Worm (Caenorhabditis elegans) whole organism, L1 larva: ENCODE data around the gene nsph-1.1.

Experiments used
- C04F5.9 ChIP-seq: sonication (generic microtip); optimal IDR thresholded peaks from 2 replicates; lab custom pipeline; 2016; ENCODE audit warnings: missing genetic modification characterization, missing compliant biosample characterization
- C16A3.4 ChIP-seq: fragments of 150-350 bp; optimal IDR thresholded peaks from 2 replicates; lab custom pipeline; 2014; ENCODE audit warnings: missing biosample characterization, missing genetic modification characterization
- C34B4.2 ChIP-seq: sonication (generic microtip); optimal IDR thresholded peaks from 2 replicates; lab custom pipeline; 2017; ENCODE audit warnings: mild to moderate bottlenecking, missing genetic modification characterization, missing compliant biosample characterization
- F16B12.6 ChIP-seq: fragments of 150-350 bp; optimal IDR thresholded peaks from 2 replicates; lab custom pipeline; 2014; ENCODE audit warnings: missing biosample characterization, missing genetic modification characterization
- aha-1 ChIP-seq: fragments of 150-350 bp; optimal IDR thresholded peaks from 2 replicates; lab custom pipeline; 2014; ENCODE audit warnings: missing biosample characterization, missing genetic modification characterization
- aly-2 ChIP-seq: fragments of 150-350 bp; optimal IDR thresholded peaks from 2 replicates; lab custom pipeline; 2014; ENCODE audit warnings: missing biosample characterization, missing genetic modification characterization
- ama-1 ChIP-seq: fragments of 150-350 bp; optimal IDR thresholded peaks from 2 replicates; lab custom pipeline; 2014
- blmp-1 ChIP-seq: fragments of 150-350 bp; optimal IDR thresholded peaks from 2 replicates; lab custom pipeline; 2014; ENCODE audit warnings: missing biosample characterization, missing genetic modification characterization
- ceh-63 ChIP-seq: fragments of 200-800 bp; sonication (Bioruptor generic); optimal IDR thresholded peaks from 2 replicates; lab custom pipeline; 2018; ENCODE audit warnings: mild to moderate bottlenecking, missing genetic modification characterization, missing compliant biosample characterization
- ceh-8 ChIP-seq: fragments of 200-800 bp; sonication (Bioruptor generic); optimal IDR thresholded peaks from 2 replicates; lab custom pipeline; 2018; ENCODE audit warnings: mild to moderate bottlenecking, missing genetic modification characterization, moderate library complexity, missing compliant biosample characterization
- ceh-88 ChIP-seq: fragments of 200-800 bp; sonication (Bioruptor generic); IDR thresholded peaks from 2 replicates; pipeline ENCODE4 v1.3.6; 2022; ENCODE audit warnings: missing genetic modification characterization, missing compliant biosample characterization
- ceh-90 ChIP-seq: sonication (generic microtip); optimal IDR thresholded peaks from 2 replicates; lab custom pipeline; 2016; ENCODE audit warnings: missing genetic modification characterization, missing compliant biosample characterization
- ces-1 ChIP-seq: fragments of 150-350 bp; optimal IDR thresholded peaks from 2 replicates; lab custom pipeline; 2014; ENCODE audit warnings: missing biosample characterization, missing genetic modification reagents, missing genetic modification characterization
- dsc-1 ChIP-seq: sonication (generic microtip); optimal IDR thresholded peaks from 2 replicates; lab custom pipeline; 2016; ENCODE audit warnings: mild to moderate bottlenecking, missing genetic modification characterization, missing compliant biosample characterization
- efl-1 ChIP-seq, 4 experiments: fragments of 150-350 bp; optimal IDR thresholded peaks in 3 of 4; peaks in 1 of 4; 1 replicate in 1 of 4; 2 replicates in 3 of 4; lab custom pipeline; 2014; ENCODE audit warnings: missing biosample characterization in 2 of 4, missing genetic modification characterization in 2 of 4, missing genetic modification reagents in 2 of 4
- efl-3 ChIP-seq: fragments of 200-800 bp; sonication (Bioruptor generic); optimal IDR thresholded peaks from 2 replicates; lab custom pipeline; 2018; ENCODE audit warnings: mild to moderate bottlenecking, missing genetic modification characterization, missing compliant biosample characterization
- egl-27 ChIP-seq, 2 experiments: fragments of 150-350 bp in 1 of 2; sonication (generic microtip); optimal IDR thresholded peaks; 3 replicates each; lab custom pipeline; 2017 to 2018; ENCODE audit warnings: missing biosample characterization in 2 of 2, missing genetic modification characterization in 2 of 2, missing genetic modification reagents in 2 of 2
- elt-3 ChIP-seq, 6 experiments: fragments of 150-350 bp in 1 of 6; sonication (generic microtip); optimal IDR thresholded peaks; 2 replicates each; lab custom pipeline; 2017 to 2018; ENCODE audit warnings: missing biosample characterization in 6 of 6, missing genetic modification characterization in 6 of 6, inconsistent platforms in 1 of 6
- ets-5 ChIP-seq: fragments of 200-800 bp; sonication (Bioruptor generic); IDR thresholded peaks from 2 replicates; pipeline ENCODE4 v1.3.6; 2022; ENCODE audit warnings: missing genetic modification characterization, missing compliant biosample characterization
- fos-1 ChIP-seq: fragments of 150-350 bp; optimal IDR thresholded peaks from 2 replicates; lab custom pipeline; 2014; ENCODE audit warnings: missing biosample characterization, missing genetic modification characterization
- grh-1 ChIP-seq: fragments of 200-800 bp; sonication (Bioruptor generic); IDR thresholded peaks from 2 replicates; pipeline ENCODE4 v1.3.6; 2022; ENCODE audit warnings: missing genetic modification reagents, missing genetic modification characterization, missing compliant biosample characterization
- isw-1 ChIP-seq: fragments of 200-800 bp; sonication (Bioruptor generic); IDR thresholded peaks from 2 replicates; pipeline ENCODE4 v1.3.6; 2022; ENCODE audit warnings: missing genetic modification characterization, missing compliant biosample characterization
- lin-13 ChIP-seq: fragments of 150-350 bp; optimal IDR thresholded peaks from 2 replicates; lab custom pipeline; 2014; ENCODE audit warnings: missing biosample characterization, missing genetic modification reagents, missing genetic modification characterization
- lin-14 ChIP-seq: fragments of 200-800 bp; sonication (Bioruptor generic); optimal IDR thresholded peaks from 2 replicates; lab custom pipeline; 2018; ENCODE audit warnings: mild to moderate bottlenecking, missing genetic modification characterization, moderate library complexity, missing compliant biosample characterization
- lin-15B ChIP-seq: fragments of 150-350 bp; sonication (generic microtip); optimal IDR thresholded peaks from 3 replicates; lab custom pipeline; 2014; ENCODE audit warnings: missing biosample characterization, missing genetic modification characterization
- mab-9 ChIP-seq: fragments of 200-800 bp; sonication (Bioruptor generic); IDR thresholded peaks from 2 replicates; pipeline ENCODE4 v1.3.6; 2022; ENCODE audit warnings: missing genetic modification reagents, missing genetic modification characterization, missing compliant biosample characterization
- mdl-1 ChIP-seq, 2 experiments: fragments of 150-350 bp; optimal IDR thresholded peaks; 2 replicates each; lab custom pipeline; 2014 to 2017; ENCODE audit warnings: missing biosample characterization in 2 of 2, missing genetic modification characterization in 2 of 2, inconsistent platforms in 1 of 2
- mep-1 ChIP-seq: fragments of 150-350 bp; optimal IDR thresholded peaks from 2 replicates; lab custom pipeline; 2014; ENCODE audit warnings: missing biosample characterization, missing genetic modification characterization
- nhr-11 ChIP-seq: fragments of 150-350 bp; optimal IDR thresholded peaks from 2 replicates; lab custom pipeline; 2014; ENCODE audit warnings: missing biosample characterization, missing genetic modification characterization
- nhr-19 ChIP-seq: fragments of 200-800 bp; sonication (Bioruptor generic); conservative IDR thresholded peaks from 2 replicates; pipeline ENCODE4 v1.3.6; 2022; ENCODE audit warnings: missing genetic modification characterization, missing compliant biosample characterization
- nhr-20 ChIP-seq: sonication (generic microtip); optimal IDR thresholded peaks from 2 replicates; lab custom pipeline; 2016; ENCODE audit warnings: mild to moderate bottlenecking, missing genetic modification characterization, missing compliant biosample characterization
- nhr-237 ChIP-seq: fragments of 150-350 bp; optimal IDR thresholded peaks from 2 replicates; lab custom pipeline; 2014; ENCODE audit warnings: missing biosample characterization, missing genetic modification characterization
- nhr-28 ChIP-seq: fragments of 150-350 bp; optimal IDR thresholded peaks from 2 replicates; lab custom pipeline; 2014; ENCODE audit warnings: missing biosample characterization, missing genetic modification characterization
- nhr-47 ChIP-seq: sonication (generic microtip); optimal IDR thresholded peaks from 2 replicates; lab custom pipeline; 2016; ENCODE audit warnings: mild to moderate bottlenecking, missing genetic modification characterization, moderate library complexity, missing compliant biosample characterization
- nhr-85 ChIP-seq: sonication (generic microtip); peaks from one replicate; lab custom pipeline; 2016; ENCODE audit warnings: missing genetic modification characterization, inconsistent platforms, missing compliant biosample characterization
- nhr-90 ChIP-seq: sonication (generic microtip); optimal IDR thresholded peaks from 2 replicates; lab custom pipeline; 2016; ENCODE audit warnings: mild to moderate bottlenecking, missing genetic modification characterization, missing compliant biosample characterization; ENCODE audit not compliant: poor library complexity
- pag-3 ChIP-seq: sonication (generic microtip); optimal IDR thresholded peaks from 2 replicates; lab custom pipeline; 2017; ENCODE audit warnings: missing genetic modification characterization, mild to moderate bottlenecking, missing compliant biosample characterization, antibody characterized with exemption, borderline replicate concordance; ENCODE audit not compliant: insufficient read depth
- pax-3 ChIP-seq: fragments of 200-800 bp; sonication (Bioruptor generic); optimal IDR thresholded peaks from 2 replicates; lab custom pipeline; 2018; ENCODE audit warnings: mild to moderate bottlenecking, missing genetic modification characterization, moderate library complexity, missing compliant biosample characterization
- rnt-1 ChIP-seq: sonication (generic microtip); optimal IDR thresholded peaks from 2 replicates; lab custom pipeline; 2016; ENCODE audit warnings: mild to moderate bottlenecking, missing genetic modification characterization, moderate library complexity, missing compliant biosample characterization
- snu-23 ChIP-seq: sonication (generic microtip); optimal IDR thresholded peaks from 2 replicates; lab custom pipeline; 2016; ENCODE audit warnings: missing genetic modification characterization, missing compliant biosample characterization
- sup-37 ChIP-seq: fragments of 200-800 bp; sonication (Bioruptor generic); optimal IDR thresholded peaks from 2 replicates; lab custom pipeline; 2018; ENCODE audit warnings: mild to moderate bottlenecking, missing genetic modification characterization, missing compliant biosample characterization
- tbx-2 ChIP-seq: sonication (generic microtip); optimal IDR thresholded peaks from 2 replicates; lab custom pipeline; 2016; ENCODE audit warnings: missing genetic modification characterization, missing compliant biosample characterization
- tlp-1 ChIP-seq: fragments of 150-350 bp; optimal IDR thresholded peaks from 2 replicates; lab custom pipeline; 2014; ENCODE audit warnings: missing biosample characterization, missing genetic modification characterization
- unc-30 ChIP-seq: sonication (generic microtip); optimal IDR thresholded peaks from 2 replicates; lab custom pipeline; 2017; ENCODE audit warnings: missing biosample characterization, missing genetic modification characterization
- unc-86 ChIP-seq: sonication (generic microtip); optimal IDR thresholded peaks from 2 replicates; lab custom pipeline; 2016; ENCODE audit warnings: missing genetic modification characterization, missing compliant biosample characterization
- unc-98 ChIP-seq: fragments of 200-800 bp; sonication (Bioruptor generic); IDR thresholded peaks from 2 replicates; pipeline ENCODE4 v1.3.6; 2022; ENCODE audit warnings: missing genetic modification characterization, missing compliant biosample characterization
- zip-4 ChIP-seq: fragments of 200-800 bp; sonication (Bioruptor generic); optimal IDR thresholded peaks from 2 replicates; lab custom pipeline; 2018; ENCODE audit warnings: mild to moderate bottlenecking, missing genetic modification characterization, moderate library complexity, missing compliant biosample characterization
- ztf-11 ChIP-seq, 2 experiments: sonication (generic microtip); optimal IDR thresholded peaks; 2 replicates each; lab custom pipeline; 2016 to 2017; ENCODE audit warnings: missing genetic modification characterization in 2 of 2, missing biosample characterization in 1 of 2, missing compliant biosample characterization in 1 of 2

The nsph-1.1 gene

ce11 chrII:8763367-8763766, 3.2 kb upstream of the nsph-1.1 start:
- TF ChIP-seq snu-23 (GFP tag; lab: Kevin White, UChicago) = no peak
- TF ChIP-seq ets-5 (GFP tag; lab: Robert Waterston, UW) = no peak
- no peak for TF ChIP-seq efl-1 (optimal IDR thresholded peaks at IDR 0.05; lab: Kevin White, UChicago)
- TF ChIP-seq efl-1 (GFP tag; optimal IDR thresholded peaks at IDR 0.05 in 1 of 2; lab: Kevin White, UChicago) = peak in 1 of 2 experiments; percentile 44
- TF ChIP-seq, all 84 proteins: peak for 1

DNA sequence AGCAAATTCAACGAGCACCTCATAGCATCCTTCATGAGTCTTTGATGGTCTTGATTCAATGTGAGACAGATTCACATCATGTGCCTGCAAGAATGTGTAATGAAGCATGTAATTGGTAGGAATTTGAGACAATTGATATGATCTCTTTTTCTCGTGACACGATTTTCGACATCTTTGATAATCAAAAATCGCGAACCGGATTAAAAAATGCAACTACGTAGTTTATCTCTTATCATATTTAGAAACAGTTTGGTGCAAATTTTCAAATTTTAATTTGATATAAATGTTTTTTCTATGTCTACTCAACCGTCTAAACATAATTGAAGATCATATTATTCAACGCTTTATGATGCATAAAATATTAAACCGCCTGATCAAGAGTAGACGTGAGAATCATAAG, 2.2 kb upstream of the nsph-1.1 start:
- TF ChIP-seq grh-1 (GFP tag; lab: Robert Waterston, UW) = no peak
- peak in 2 of 6 experiments; percentile 13 to 55 for TF ChIP-seq elt-3 (tag; optimal IDR thresholded peaks at IDR 0.05; lab: Kevin White, UChicago)
- peak; percentile 3 for TF ChIP-seq blmp-1 (tag; lab: Kevin White, UChicago)
- TF ChIP-seq lin-14 = peak; percentile 30
- TF ChIP-seq efl-1 (optimal IDR thresholded peaks at IDR 0.05; lab: Kevin White, UChicago) = no peak
- no peak for TF ChIP-seq efl-1 (GFP tag; optimal IDR thresholded peaks at IDR 0.05 in 1 of 2; lab: Kevin White, UChicago)
- TF ChIP-seq nhr-85 (tag; lab: Kevin White, UChicago) = peak; percentile 80
- no peak for TF ChIP-seq ztf-11 (tag; optimal IDR thresholded peaks at IDR 0.05; lab: Kevin White, UChicago)
- TF ChIP-seq ceh-63 (GFP tag; lab: Kevin White, UChicago) = no peak
- TF ChIP-seq pax-3 = no peak
- TF ChIP-seq ceh-88 (GFP tag; lab: Robert Waterston, UW) = no peak
- TF ChIP-seq nhr-19 (GFP tag; lab: Robert Waterston, UW) = 0 out of 2 replicates have a peak, but pooled peaks have one; percentile 9
- TF ChIP-seq nhr-20 (tag; lab: Kevin White, UChicago) = peak; percentile 17
- TF ChIP-seq, all 84 proteins: peak for 6

DNA sequence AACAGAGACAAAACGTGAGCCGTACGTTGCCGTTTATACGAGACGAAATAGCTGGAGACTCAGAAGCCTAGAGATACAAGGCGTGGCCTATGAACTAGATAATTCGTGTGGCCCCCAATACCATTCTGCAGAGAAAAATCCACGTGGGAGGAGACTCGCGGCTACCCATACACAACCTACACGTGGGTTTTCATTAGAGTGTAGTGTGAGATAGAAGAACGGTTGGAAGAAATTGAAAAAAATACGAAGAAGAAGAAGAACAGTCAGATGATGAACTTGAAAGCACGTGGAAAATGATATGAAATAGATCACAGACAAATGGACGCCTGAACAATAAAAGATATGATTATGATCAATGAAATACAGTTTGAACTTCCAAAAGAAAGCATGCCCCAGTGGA, 1.4 kb upstream of the nsph-1.1 start:
- no peak for TF ChIP-seq aly-2 (tag; lab: Kevin White, UChicago)
- TF ChIP-seq ceh-8 (GFP tag; lab: Kevin White, UChicago) = no peak
- no peak for TF ChIP-seq ama-1 (lab: Kevin White, UChicago)
- TF ChIP-seq mab-9 = no peak
- no peak for TF ChIP-seq fos-1 (tag; lab: Kevin White, UChicago)
- TF ChIP-seq lin-15B (tag; lab: Kevin White, UChicago) = no peak
- no peak for TF ChIP-seq F16B12.6 (tag; lab: Kevin White, UChicago)
- TF ChIP-seq isw-1 (GFP tag; lab: Robert Waterston, UW) = no peak
- no peak for TF ChIP-seq C34B4.2 (tag; lab: Kevin White, UChicago)
- no peak for TF ChIP-seq unc-30 (tag; lab: Kevin White, UChicago)
- TF ChIP-seq nhr-85 (tag; lab: Kevin White, UChicago) = peak; percentile 90
- TF ChIP-seq tlp-1 (tag; lab: Kevin White, UChicago) = no peak
- TF ChIP-seq lin-13 (GFP tag; lab: Kevin White, UChicago) = no peak
- no peak for TF ChIP-seq ets-5 (GFP tag; lab: Robert Waterston, UW)
- peak in 1 of 2 experiments; percentile 76 for TF ChIP-seq mdl-1 (tag; optimal IDR thresholded peaks at IDR 0.05; lab: Kevin White, UChicago)
- peak; percentile 29 for TF ChIP-seq snu-23 (GFP tag; lab: Kevin White, UChicago)
- TF ChIP-seq nhr-28 = no peak
- TF ChIP-seq efl-3 = no peak
- TF ChIP-seq ceh-90 (tag; lab: Kevin White, UChicago) = no peak
- peak; percentile 13 for TF ChIP-seq nhr-90 (tag; lab: Kevin White, UChicago)
- TF ChIP-seq C04F5.9 (tag; lab: Kevin White, UChicago) = no peak
- TF ChIP-seq nhr-47 (tag; lab: Kevin White, UChicago) = no peak
- TF ChIP-seq grh-1 (GFP tag; lab: Robert Waterston, UW) = no peak
- no peak for TF ChIP-seq nhr-11 (tag; lab: Kevin White, UChicago)
- TF ChIP-seq pag-3 (tag; lab: Kevin White, UChicago) = no peak
- TF ChIP-seq tbx-2 (tag; lab: Kevin White, UChicago) = peak; percentile 31
- peak; percentile 56 for TF ChIP-seq lin-14
- no peak for TF ChIP-seq zip-4
- TF ChIP-seq rnt-1 (tag; lab: Kevin White, UChicago) = no peak
- TF ChIP-seq ceh-63 (GFP tag; lab: Kevin White, UChicago) = no peak
- TF ChIP-seq nhr-237 (tag; lab: Kevin White, UChicago) = no peak
- TF ChIP-seq mep-1 = no peak
- no peak for TF ChIP-seq unc-86 (tag; lab: Kevin White, UChicago)
- TF ChIP-seq dsc-1 (tag; lab: Kevin White, UChicago) = no peak
- no peak for TF ChIP-seq ces-1 (GFP tag; lab: Kevin White, UChicago)
- TF ChIP-seq blmp-1 (tag; lab: Kevin White, UChicago) = peak; percentile 42
- TF ChIP-seq unc-98 (GFP tag; lab: Robert Waterston, UW) = no peak
- no peak for TF ChIP-seq egl-27 (tag; optimal IDR thresholded peaks at IDR 0.05; lab: Kevin White, UChicago)
- no peak for TF ChIP-seq C16A3.4 (tag; lab: Kevin White, UChicago)
- no peak for TF ChIP-seq aha-1
- TF ChIP-seq sup-37 (GFP tag; lab: Kevin White, UChicago) = no peak
